Fruit fly (Drosophila melanogaster) whole organism, embryonic: ENCODE data around the gene CG34267.

Experiments
- Asciz ChIP-seq: fragments of 200-800 bp; sonication (Bioruptor generic); optimal IDR thresholded peaks from 2 replicates; lab custom pipeline; 2017; ENCODE audit warnings: missing biosample characterization, mild to moderate bottlenecking, missing genetic modification characterization, missing genetic modification reagents
- Atf3 ChIP-seq: fragments of 200-800 bp; sonication (Bioruptor generic); optimal IDR thresholded peaks from 3 replicates; lab custom pipeline; 2016; ENCODE audit warnings: missing biosample characterization, missing genetic modification characterization
- Atf6 ChIP-seq: fragments of 200-800 bp; sonication (Bioruptor generic); IDR thresholded peaks from 2 replicates; pipeline ENCODE4 v1.3.6; 2022; ENCODE audit warnings: missing biosample characterization, missing genetic modification characterization
- CG12299 ChIP-seq: fragments of 200-800 bp; sonication (Bioruptor generic); optimal IDR thresholded peaks from 2 replicates; lab custom pipeline; 2018; ENCODE audit warnings: missing biosample characterization, mild to moderate bottlenecking, missing genetic modification characterization
- CG12391 ChIP-seq: fragments of 200-800 bp; sonication (Bioruptor generic); optimal IDR thresholded peaks from 3 replicates; lab custom pipeline; 2018; ENCODE audit warnings: missing biosample characterization, mild to moderate bottlenecking, missing genetic modification characterization, moderate library complexity
- CG14667 ChIP-seq: fragments of 200-800 bp; sonication (Bioruptor generic); IDR thresholded peaks from 2 replicates; pipeline ENCODE4 v1.3.6; 2022; ENCODE audit warnings: missing biosample characterization, missing genetic modification characterization
- CG17359 ChIP-seq: fragments of 200-800 bp; sonication (Bioruptor generic); optimal IDR thresholded peaks from 3 replicates; lab custom pipeline; 2018; ENCODE audit warnings: missing biosample characterization, mild to moderate bottlenecking, missing genetic modification characterization, moderate library complexity
- CG17361 ChIP-seq: fragments of 200-800 bp; sonication (Bioruptor generic); IDR thresholded peaks from 3 replicates; pipeline ENCODE4 v1.3.6; 2022; ENCODE audit warnings: missing biosample characterization, missing genetic modification characterization
- CG2129 ChIP-seq: fragments of 200-800 bp; sonication (Bioruptor generic); IDR thresholded peaks from 2 replicates; pipeline ENCODE4 v1.3.6; 2022; ENCODE audit warnings: missing biosample characterization, missing genetic modification characterization; ENCODE audit not compliant: partially characterized antibody
- CG2712 ChIP-seq: fragments of 200-800 bp; optimal IDR thresholded peaks from 3 replicates; lab custom pipeline; 2019; ENCODE audit warnings: missing biosample characterization, mild to moderate bottlenecking, missing genetic modification characterization, moderate library complexity
- CG3838 ChIP-seq: fragments of 200-800 bp; sonication (Bioruptor generic); optimal IDR thresholded peaks from 3 replicates; lab custom pipeline; 2016; ENCODE audit warnings: missing biosample characterization, missing genetic modification characterization
- CG3995 ChIP-seq: fragments of 200-800 bp; sonication (Bioruptor generic); optimal IDR thresholded peaks from 3 replicates; lab custom pipeline; 2016; ENCODE audit warnings: missing biosample characterization, missing genetic modification characterization
- CG4404 ChIP-seq: fragments of 200-800 bp; sonication (Bioruptor generic); IDR thresholded peaks from 2 replicates; pipeline ENCODE4 v1.3.6; 2022; ENCODE audit warnings: missing biosample characterization, missing genetic modification characterization
- CG4424 ChIP-seq: fragments of 200-800 bp; sonication (Bioruptor generic); optimal IDR thresholded peaks from 3 replicates; lab custom pipeline; 2016; ENCODE audit warnings: missing biosample characterization, missing genetic modification characterization
- CG7372 ChIP-seq: fragments of 200-800 bp; sonication (Bioruptor generic); IDR thresholded peaks from 2 replicates; pipeline ENCODE4 v1.3.6; 2022; ENCODE audit warnings: missing biosample characterization, missing genetic modification characterization
- CG9437 ChIP-seq: fragments of 200-800 bp; sonication (Bioruptor generic); optimal IDR thresholded peaks from 2 replicates; lab custom pipeline; 2018; ENCODE audit warnings: missing biosample characterization, mild to moderate bottlenecking, missing genetic modification characterization
- CG9727 ChIP-seq: fragments of 200-800 bp; sonication (Bioruptor generic); optimal IDR thresholded peaks from 3 replicates; lab custom pipeline; 2017; ENCODE audit warnings: missing biosample characterization, mild to moderate bottlenecking, missing genetic modification characterization
- Drgx ChIP-seq: fragments of 200-800 bp; sonication (Bioruptor generic); IDR thresholded peaks from 2 replicates; pipeline ENCODE4 v1.3.6; 2022; ENCODE audit warnings: missing biosample characterization, missing genetic modification characterization
- Gug ChIP-seq: fragments of 200-800 bp; sonication (Bioruptor generic); IDR thresholded peaks from 4 replicates; pipeline ENCODE4 v1.3.6; 2022; ENCODE audit warnings: missing biosample characterization, missing genetic modification characterization
- HLH4C ChIP-seq: fragments of 200-800 bp; sonication (Bioruptor generic); IDR thresholded peaks from 3 replicates; pipeline ENCODE4 v1.3.6; 2022; ENCODE audit warnings: missing biosample characterization, missing genetic modification characterization; ENCODE audit not compliant: partially characterized antibody
- Meics ChIP-seq: fragments of 200-800 bp; sonication (Bioruptor generic); optimal IDR thresholded peaks from 2 replicates; lab custom pipeline; 2017; ENCODE audit warnings: missing biosample characterization, mild to moderate bottlenecking, missing genetic modification characterization
- Myb ChIP-seq: fragments of 200-800 bp; sonication (Bioruptor generic); optimal IDR thresholded peaks from 2 replicates; lab custom pipeline; 2016; ENCODE audit warnings: missing biosample characterization, missing genetic modification characterization
- Ssrp ChIP-seq: fragments of 200-800 bp; sonication (Bioruptor generic); optimal IDR thresholded peaks from 2 replicates; lab custom pipeline; 2018; ENCODE audit warnings: missing biosample characterization, mild to moderate bottlenecking, missing genetic modification characterization, moderate library complexity
- Xbp1 ChIP-seq: fragments of 200-800 bp; sonication (Bioruptor generic); optimal IDR thresholded peaks from 3 replicates; lab custom pipeline; 2016; ENCODE audit warnings: missing biosample characterization, mild to moderate bottlenecking, missing genetic modification characterization
- amos ChIP-seq: fragments of 200-800 bp; sonication (Bioruptor generic); IDR thresholded peaks from 2 replicates; pipeline ENCODE4 v1.3.6; 2022; ENCODE audit warnings: missing biosample characterization, missing genetic modification characterization; ENCODE audit not compliant: partially characterized antibody
- aop ChIP-seq: fragments of 200-800 bp; sonication (Bioruptor generic); IDR thresholded peaks from 2 replicates; pipeline ENCODE4 v1.3.6; 2022; ENCODE audit warnings: missing biosample characterization, missing genetic modification characterization
- btn ChIP-seq: fragments of 200-800 bp; sonication (Bioruptor generic); optimal IDR thresholded peaks from 2 replicates; lab custom pipeline; 2016; ENCODE audit warnings: missing biosample characterization, missing genetic modification characterization
- caup ChIP-seq: fragments of 200-800 bp; sonication (Bioruptor generic); optimal IDR thresholded peaks from 3 replicates; lab custom pipeline; 2017; ENCODE audit warnings: missing biosample characterization, mild to moderate bottlenecking, missing genetic modification characterization, moderate library complexity; ENCODE audit not compliant: severe bottlenecking
- da ChIP-seq: fragments of 200-800 bp; sonication (Bioruptor generic); optimal IDR thresholded peaks from 2 replicates; lab custom pipeline; 2016; ENCODE audit warnings: missing biosample characterization, missing genetic modification characterization
- dmrt99B ChIP-seq: fragments of 200-800 bp; sonication (Bioruptor generic); optimal IDR thresholded peaks from 2 replicates; lab custom pipeline; 2018; ENCODE audit warnings: missing biosample characterization, mild to moderate bottlenecking, missing genetic modification characterization, moderate library complexity
- hb ChIP-seq: fragments of 200-800 bp; sonication (Bioruptor generic); IDR thresholded peaks from 3 replicates; pipeline ENCODE4 v1.3.6; 2022; ENCODE audit warnings: missing biosample characterization, missing genetic modification characterization; ENCODE audit not compliant: partially characterized antibody
- hkb ChIP-seq, 2 experiments: fragments of 200-800 bp in 1 of 2; fragments of >200 bp in 1 of 2; sonication (Bioruptor generic) in 1 of 2; IDR thresholded peaks in 1 of 2; optimal IDR thresholded peaks in 1 of 2; 2 replicates each; pipeline versions ENCODE4 v1.3.6 to Lab custom; 2017 to 2022; ENCODE audit warnings: missing biosample characterization in 1 of 2, missing genetic modification characterization in 1 of 2
- lbe ChIP-seq: fragments of 200-800 bp; sonication (Bioruptor generic); optimal IDR thresholded peaks from 2 replicates; lab custom pipeline; 2016; ENCODE audit warnings: missing biosample characterization, mild to moderate bottlenecking, missing genetic modification characterization
- lilli ChIP-seq: fragments of 200-800 bp; sonication (Bioruptor generic); optimal IDR thresholded peaks from 3 replicates; lab custom pipeline; 2016; ENCODE audit warnings: missing biosample characterization, missing genetic modification characterization
- mam ChIP-seq: fragments of 200-800 bp; sonication (Bioruptor generic); optimal IDR thresholded peaks from 3 replicates; lab custom pipeline; 2016; ENCODE audit warnings: missing biosample characterization, missing genetic modification characterization
- mirr ChIP-seq: fragments of 200-800 bp; sonication (Bioruptor generic); optimal IDR thresholded peaks from 3 replicates; lab custom pipeline; 2018; ENCODE audit warnings: missing biosample characterization, mild to moderate bottlenecking, missing genetic modification characterization
- sens ChIP-seq: fragments of 200-800 bp; sonication (Bioruptor generic); peaks from one replicate; lab custom pipeline; 2016; ENCODE audit warnings: missing biosample characterization, missing genetic modification characterization
- sisA ChIP-seq: fragments of 200-800 bp; sonication (Bioruptor generic); IDR thresholded peaks from 2 replicates; pipeline ENCODE4 v1.3.6; 2022; ENCODE audit warnings: missing biosample characterization, missing genetic modification characterization
- slbo ChIP-seq: fragments of 200-800 bp; sonication (Bioruptor generic); IDR thresholded peaks from 2 replicates; pipeline ENCODE4 v1.3.6; 2022; ENCODE audit warnings: missing biosample characterization, missing genetic modification characterization
- sna ChIP-seq: fragments of 200-800 bp; sonication (Bioruptor generic); IDR thresholded peaks from 2 replicates; pipeline ENCODE4 v1.3.6; 2022; ENCODE audit warnings: missing biosample characterization, missing genetic modification characterization; ENCODE audit not compliant: partially characterized antibody
- sob ChIP-seq: fragments of 200-800 bp; sonication (Bioruptor generic); IDR thresholded peaks from 2 replicates; pipeline ENCODE4 v1.3.6; 2022; ENCODE audit warnings: missing biosample characterization, missing genetic modification characterization
- sqz ChIP-seq: fragments of 200-800 bp; sonication (Bioruptor generic); optimal IDR thresholded peaks from 3 replicates; lab custom pipeline; 2018; ENCODE audit warnings: missing biosample characterization, mild to moderate bottlenecking, missing genetic modification characterization
- stc ChIP-seq: fragments of 200-800 bp; sonication (Bioruptor generic); IDR thresholded peaks from 2 replicates; pipeline ENCODE4 v1.3.6; 2022; ENCODE audit warnings: missing biosample characterization, missing genetic modification characterization
- stwl ChIP-seq: fragments of 200-800 bp; sonication (Bioruptor generic); optimal IDR thresholded peaks from 3 replicates; lab custom pipeline; 2018; ENCODE audit warnings: missing biosample characterization, mild to moderate bottlenecking, missing genetic modification characterization, moderate library complexity
- tgo ChIP-seq: fragments of 200-800 bp; sonication (Bioruptor generic); IDR thresholded peaks from 3 replicates; pipeline ENCODE4 v1.3.6; 2022; ENCODE audit warnings: missing biosample characterization, missing genetic modification characterization
- tup ChIP-seq: fragments of 200-800 bp; sonication (Bioruptor generic); optimal IDR thresholded peaks from 2 replicates; lab custom pipeline; 2016; ENCODE audit warnings: missing biosample characterization, mild to moderate bottlenecking, missing genetic modification characterization, moderate library complexity
- unpg ChIP-seq: fragments of 200-800 bp; sonication (Bioruptor generic); optimal IDR thresholded peaks from 3 replicates; lab custom pipeline; 2018; ENCODE audit warnings: missing biosample characterization, mild to moderate bottlenecking, missing genetic modification characterization, moderate library complexity
- vnd ChIP-seq: fragments of 200-800 bp; sonication (Bioruptor generic); IDR thresholded peaks from 3 replicates; pipeline ENCODE4 v1.3.6; 2022; ENCODE audit warnings: missing biosample characterization, missing genetic modification characterization; ENCODE audit not compliant: partially characterized antibody
- vvl ChIP-seq: fragments of 200-800 bp; sonication (Bioruptor generic); IDR thresholded peaks from 2 replicates; pipeline ENCODE4 v1.3.6; 2022; ENCODE audit warnings: missing biosample characterization, missing genetic modification characterization

CG34267 gene

DNA sequence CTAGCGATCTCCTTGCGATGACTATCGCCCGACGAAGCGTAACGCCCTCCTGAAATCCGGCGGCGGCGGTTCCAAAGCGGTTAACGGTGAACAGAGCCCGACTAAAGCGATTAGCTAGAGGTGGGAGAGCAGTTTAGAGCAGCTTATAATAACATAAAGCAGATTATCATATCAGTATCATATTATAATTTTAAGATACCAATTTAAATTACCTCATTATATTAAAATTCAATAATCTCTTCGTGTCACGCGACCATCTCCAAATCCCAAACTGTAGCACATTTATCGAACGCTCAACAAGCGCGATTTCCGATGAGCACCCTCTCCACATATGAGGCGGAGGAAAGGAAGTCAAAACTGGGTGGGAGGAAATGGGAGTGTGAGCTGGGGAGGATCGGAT lies 33.6 kb upstream of the CG34267 start (continued):
- TF ChIP-seq unpg (GFP tag; lab: Kevin White, UChicago), result peak; percentile 33
- no peak for TF ChIP-seq CG12299 (tag; lab: Kevin White, UChicago)
- no peak for TF ChIP-seq tup
- peak; percentile 2 for TF ChIP-seq CG9437 (GFP tag; lab: Kevin White, UChicago)
- no peak for TF ChIP-seq aop (GFP tag; lab: Robert Waterston, UW)
- 0 out of 3 replicates have a peak, but pooled peaks have one; percentile 28 for TF ChIP-seq CG17361
- peak; percentile 3 for TF ChIP-seq Ssrp (tag; lab: Kevin White, UChicago)
- TF ChIP-seq Myb (GFP tag; lab: Kevin White, UChicago), result no peak
- TF ChIP-seq CG4424 (GFP tag; lab: Kevin White, UChicago), result peak; percentile 1
- 0 out of 2 replicates have a peak, but pooled peaks have one; percentile 28 for TF ChIP-seq Drgx (GFP tag; lab: Robert Waterston, UW)
- TF ChIP-seq CG9727 (GFP tag; lab: Kevin White, UChicago), result peak; percentile 36
- TF ChIP-seq btn, result no peak
- TF ChIP-seq amos (GFP tag; lab: Robert Waterston, UW), result peak; percentile 22; the same call in 1 of the 2 replicates
- TF ChIP-seq CG2129 (GFP tag; lab: Robert Waterston, UW), result 0 out of 2 replicates have a peak, but pooled peaks have one; percentile 27
- 0 out of 2 replicates have a peak, but pooled peaks have one; percentile 28 for TF ChIP-seq slbo (GFP tag; lab: Robert Waterston, UW)
- TF ChIP-seq Atf6 (GFP tag; lab: Robert Waterston, UW), result no peak
- no peak for TF ChIP-seq stwl (tag; lab: Kevin White, UChicago)
- TF ChIP-seq CG17359 (tag; lab: Kevin White, UChicago), result peak; percentile 5
- no peak for TF ChIP-seq hkb (optimal IDR thresholded peaks at IDR 0.05; lab: Kevin White, UChicago)
- TF ChIP-seq hkb (GFP tag; IDR thresholded peaks at IDR 0.05; lab: Robert Waterston, UW), result peak; percentile 65
- TF ChIP-seq mam (GFP tag; lab: Kevin White, UChicago), result no peak
- no peak for TF ChIP-seq da (GFP tag; lab: Kevin White, UChicago)
- peak; percentile 51 for TF ChIP-seq CG2712 (tag; lab: Kevin White, UChicago)
- no peak for TF ChIP-seq Atf3 (GFP tag; lab: Kevin White, UChicago)
- TF ChIP-seq stc, result peak; percentile 49
- peak; percentile 41; the same call in 1 of the 2 replicates for TF ChIP-seq CG4404 (GFP tag; lab: Robert Waterston, UW)
- TF ChIP-seq sna (GFP tag; lab: Robert Waterston, UW), result 0 out of 2 replicates have a peak, but pooled peaks have one; percentile 36
- TF ChIP-seq CG3838 (GFP tag; lab: Kevin White, UChicago), result no peak
- no peak for TF ChIP-seq mirr
- TF ChIP-seq sisA, result 0 out of 2 replicates have a peak, but pooled peaks have one; percentile 14
- TF ChIP-seq CG3995, result no peak
- peak; percentile 7 for TF ChIP-seq dmrt99B
- 0 out of 3 replicates have a peak, but pooled peaks have one; percentile 35 for TF ChIP-seq tgo (GFP tag; lab: Robert Waterston, UW)
- 0 out of 4 replicates have a peak, but pooled peaks have one; percentile 1 for TF ChIP-seq Gug (GFP tag; lab: Robert Waterston, UW)
- no peak for TF ChIP-seq Meics (GFP tag; lab: Kevin White, UChicago)
- peak; percentile 8 for TF ChIP-seq lilli
- peak; percentile 46; the same call in 1 of the 2 replicates for TF ChIP-seq sob (GFP tag; lab: Robert Waterston, UW)
- peak; percentile 70 for TF ChIP-seq sens (GFP tag; lab: Kevin White, UChicago)
- no peak for TF ChIP-seq caup
- TF ChIP-seq HLH4C (GFP tag; lab: Robert Waterston, UW), result 0 out of 3 replicates have a peak, but pooled peaks have one; percentile 33
- peak; percentile 70 for TF ChIP-seq vvl (GFP tag; lab: Robert Waterston, UW)
- TF ChIP-seq Xbp1 (GFP tag; lab: Kevin White, UChicago), result peak; percentile 4
- no peak for TF ChIP-seq Asciz (GFP tag; lab: Kevin White, UChicago)
- peak; percentile 22 for TF ChIP-seq CG12391 (tag; lab: Kevin White, UChicago)
- 0 out of 2 replicates have a peak, but pooled peaks have one; percentile 25 for TF ChIP-seq CG7372
- peak; percentile 32; the same call in 1 of the 2 replicates for TF ChIP-seq CG14667 (GFP tag; lab: Robert Waterston, UW)
- no peak for TF ChIP-seq hb (GFP tag; lab: Robert Waterston, UW)
- no peak for TF ChIP-seq lbe
- no peak for TF ChIP-seq sqz (GFP tag; lab: Kevin White, UChicago)
- 0 out of 3 replicates have a peak, but pooled peaks have one; percentile 47 for TF ChIP-seq vnd
